Fruit fly (Drosophila melanogaster) whole organism, prepupa: Measurements from ENCODE around the gene Tcs4.

ENCODE experiments used
- CG10631 ChIP-seq: fragments of 200-800 bp; sonication (Bioruptor generic); optimal IDR thresholded peaks from 2 replicates; lab custom pipeline; 2016; ENCODE audit warnings: missing biosample characterization, missing genetic modification characterization
- CG6276 ChIP-seq: fragments of 200-800 bp; sonication (Bioruptor generic); optimal IDR thresholded peaks from 2 replicates; lab custom pipeline; 2017; ENCODE audit warnings: missing biosample characterization, mild to moderate bottlenecking, missing genetic modification characterization
- CG7368 ChIP-seq: fragments of 200-800 bp; sonication (Bioruptor generic); optimal IDR thresholded peaks from 3 replicates; lab custom pipeline; 2016; ENCODE audit warnings: missing biosample characterization, missing genetic modification characterization
- CG8632 ChIP-seq: fragments of 200-800 bp; sonication (Bioruptor generic); optimal IDR thresholded peaks from 3 replicates; lab custom pipeline; 2016; ENCODE audit warnings: missing biosample characterization, missing genetic modification characterization
- Gug ChIP-seq: fragments of 200-800 bp; sonication (Bioruptor generic); IDR thresholded peaks from 2 replicates; pipeline ENCODE4 v1.3.6; 2022; ENCODE audit warnings: missing biosample characterization, missing genetic modification characterization
- eg ChIP-seq: fragments of 200-800 bp; sonication (Bioruptor generic); IDR thresholded peaks from 3 replicates; pipeline ENCODE4 v1.3.6; 2022; ENCODE audit warnings: missing biosample characterization, missing genetic modification characterization

- TF ChIP-seq CG8632 (GFP tag; lab: Kevin White, UChicago) (no peak), CG7368 (GFP tag; lab: Kevin White, UChicago) (no peak), Gug (GFP tag; lab: Robert Waterston, UW) (no peak), eg (GFP tag; lab: Robert Waterston, UW) (no peak), CG6276 (GFP tag; lab: Kevin White, UChicago) (no peak), CG10631 (GFP tag; lab: Kevin White, UChicago) (no peak)
These were observed 17.5 kb downstream of the Tcs4 start for dm6 chrX:19684048-19684447.
